Worm (Caenorhabditis elegans) whole organism, early embryonic: ENCODE data around the gene paml-1.

Experiments used
- B0310.2 ChIP-seq: sonication (generic microtip); optimal IDR thresholded peaks from 2 replicates; lab custom pipeline; 2016; ENCODE audit warnings: mild to moderate bottlenecking, missing genetic modification characterization, missing compliant biosample characterization
- ama-1 ChIP-seq: fragments of 150-350 bp; optimal IDR thresholded peaks from 2 replicates; lab custom pipeline; 2014
- ceh-36 ChIP-seq: sonication (generic microtip); optimal IDR thresholded peaks from 2 replicates; lab custom pipeline; 2016; ENCODE audit warnings: missing genetic modification characterization, inconsistent platforms, missing compliant biosample characterization
- ets-7 ChIP-seq: sonication (generic microtip); optimal IDR thresholded peaks from 2 replicates; lab custom pipeline; 2016; ENCODE audit warnings: missing genotype, missing genetic modification characterization, missing compliant biosample characterization
- flt-1 ChIP-seq: fragments of 200-800 bp; sonication (Bioruptor generic); IDR thresholded peaks from 2 replicates; pipeline ENCODE4 v1.3.6; 2022; ENCODE audit warnings: missing genetic modification characterization, missing compliant biosample characterization
- hmbx-1 ChIP-seq: sonication (generic microtip); optimal IDR thresholded peaks from 2 replicates; lab custom pipeline; 2016; ENCODE audit warnings: mild to moderate bottlenecking, missing genetic modification characterization, missing compliant biosample characterization
- hmg-4 ChIP-seq: fragments of 200-800 bp; sonication (Bioruptor generic); optimal IDR thresholded peaks from 2 replicates; lab custom pipeline; 2018; ENCODE audit warnings: mild to moderate bottlenecking, missing genetic modification characterization, missing compliant biosample characterization
- hnd-1 ChIP-seq: sonication (generic microtip); optimal IDR thresholded peaks from 2 replicates; lab custom pipeline; 2016; ENCODE audit warnings: missing genetic modification characterization, missing compliant biosample characterization
- pes-1 ChIP-seq: fragments of 200-800 bp; sonication (Bioruptor generic); IDR thresholded peaks from 2 replicates; pipeline ENCODE4 v1.3.6; 2022; ENCODE audit warnings: missing genetic modification reagents, missing genetic modification characterization, missing compliant biosample characterization
- sea-1 ChIP-seq: fragments of 200-800 bp; sonication (Bioruptor generic); conservative IDR thresholded peaks from 2 replicates; pipeline ENCODE4 v1.3.6; 2022; ENCODE audit warnings: missing genetic modification characterization, missing compliant biosample characterization
- tbx-11 ChIP-seq: fragments of 200-800 bp; sonication (Bioruptor generic); IDR thresholded peaks from 2 replicates; pipeline ENCODE4 v1.3.6; 2022; ENCODE audit warnings: missing genetic modification characterization, missing compliant biosample characterization
- tbx-37 ChIP-seq: fragments of 200-800 bp; sonication (Bioruptor generic); conservative IDR thresholded peaks from 2 replicates; pipeline ENCODE4 v1.3.6; 2022; ENCODE audit warnings: missing genetic modification reagents, missing genetic modification characterization, missing compliant biosample characterization
- tra-4 ChIP-seq: sonication (generic microtip); optimal IDR thresholded peaks from 2 replicates; lab custom pipeline; 2017; ENCODE audit warnings: missing genetic modification characterization, missing compliant biosample characterization

DNA sequence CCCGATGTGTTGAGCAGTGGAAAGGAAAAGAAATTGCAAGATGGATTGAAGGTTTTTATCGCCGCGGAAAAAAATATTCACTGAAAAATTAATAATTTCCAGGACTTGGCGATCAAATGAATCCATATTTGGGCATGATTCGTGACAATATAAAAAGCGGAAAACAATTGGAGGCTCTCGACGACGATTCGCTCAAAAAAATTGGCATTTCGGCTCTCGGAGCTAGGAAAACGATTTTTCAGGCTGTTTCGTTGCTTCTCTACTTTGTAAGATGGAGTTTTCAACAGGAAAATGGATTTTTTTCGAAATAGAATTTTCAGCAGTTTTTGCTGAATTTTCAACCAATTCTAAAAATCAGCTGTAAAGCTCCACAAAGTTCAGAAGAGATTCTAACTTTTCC, 37.9 kb upstream of the paml-1 start:
- TF ChIP-seq flt-1 (GFP tag; lab: Robert Waterston, UW) (no peak), ama-1 (lab: Kevin White, UChicago) (no peak), tra-4 (no peak), sea-1 (GFP tag; lab: Robert Waterston, UW) (no peak), hmg-4 (GFP tag; lab: Kevin White, UChicago) (no peak), pes-1 (GFP tag; lab: Robert Waterston, UW) (no peak), ets-7 (tag; lab: Kevin White, UChicago) (no peak), hnd-1 (tag; lab: Kevin White, UChicago) (no peak), hmbx-1 (tag; lab: Kevin White, UChicago) (no peak), tbx-37 (GFP tag; lab: Robert Waterston, UW) (no peak), ceh-36 (no peak), tbx-11 (no peak), B0310.2 (tag; lab: Kevin White, UChicago) (no peak)
